Worm (Caenorhabditis elegans): ENCODE data around the gene pitr-3.

Gene pitr-3

DNA sequence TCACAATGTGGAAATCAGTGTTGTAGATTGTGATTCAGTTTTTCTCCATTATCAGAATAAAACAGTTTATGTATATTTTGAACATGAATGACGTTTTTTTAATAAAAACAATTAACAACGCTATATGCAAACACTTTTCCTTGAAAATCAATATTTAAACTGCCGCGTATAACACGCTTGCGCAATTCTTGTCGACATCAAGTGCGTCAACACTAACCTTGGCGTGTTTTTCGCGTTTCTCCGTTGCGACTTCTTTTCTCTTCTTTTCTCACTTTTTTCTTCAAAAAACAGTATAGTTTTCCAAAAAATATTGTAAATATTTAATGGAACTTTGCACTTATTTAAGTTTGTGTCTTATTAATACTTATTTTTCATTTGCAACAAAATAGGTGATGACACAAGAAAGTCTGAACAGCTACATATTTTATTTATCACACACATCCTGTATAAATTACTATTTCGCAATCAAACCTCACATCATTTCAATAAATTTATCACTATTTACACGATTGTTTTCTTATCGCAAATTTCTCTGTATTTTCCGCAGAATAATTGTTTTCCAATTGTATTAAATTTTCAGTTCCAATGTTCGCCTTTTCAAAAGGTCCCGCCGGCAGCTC, 34.1 kb upstream of the pitr-3 start, which contains the start of gene spas-1 (continued):
- TF ChIP-seq sma-9 (GFP tag; optimal IDR thresholded peaks at IDR 0.05): peak; percentile 93
- no peak for TF ChIP-seq sma-9 (tag; optimal IDR thresholded peaks at IDR 0.05)
- peak; percentile 7 for TF ChIP-seq skn-1 (tag; optimal IDR thresholded peaks at IDR 0.05)
- peak; percentile 57 for TF ChIP-seq fos-1 (tag; optimal IDR thresholded peaks at IDR 0.05)
- TF ChIP-seq unc-39 (tag; optimal IDR thresholded peaks at IDR 0.05): no peak
- TF ChIP-seq nhr-23 (tag; optimal IDR thresholded peaks at IDR 0.05): no peak
- TF ChIP-seq aly-2 (tag; optimal IDR thresholded peaks at IDR 0.05): no peak
- no peak for TF ChIP-seq nhr-10 (tag; optimal IDR thresholded peaks at IDR 0.05)
- TF ChIP-seq ztf-4 (tag; optimal IDR thresholded peaks at IDR 0.05): peak; percentile 78
- no peak for TF ChIP-seq nhr-12 (tag; optimal IDR thresholded peaks at IDR 0.05)
- TF ChIP-seq unc-62 (GFP tag; optimal IDR thresholded peaks at IDR 0.05): peak; percentile 12
- TF ChIP-seq alr-1 (tag; optimal IDR thresholded peaks at IDR 0.05): no peak
- no peak for TF ChIP-seq ztf-11 (tag; optimal IDR thresholded peaks at IDR 0.05)
- TF ChIP-seq sem-4 (tag; optimal IDR thresholded peaks at IDR 0.05): peak; percentile 75

DNA sequence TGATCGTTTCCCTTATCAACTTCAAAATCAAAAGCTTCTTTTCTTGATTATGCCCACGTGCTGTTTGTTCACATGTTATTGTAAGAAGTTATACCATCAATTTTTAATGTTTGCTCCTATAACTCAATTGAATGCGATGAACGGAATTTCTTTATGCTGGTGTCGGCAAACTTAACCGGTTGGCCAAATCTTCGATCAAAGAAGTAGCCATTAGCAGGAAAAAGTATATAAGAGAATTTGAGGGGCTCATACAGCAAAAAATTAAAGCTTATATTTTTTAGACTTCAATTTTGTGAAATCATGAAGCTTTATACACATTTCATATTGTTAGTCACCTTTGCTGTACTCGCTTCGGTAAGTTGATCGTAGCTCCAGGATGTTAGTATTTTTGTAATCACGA, 32.6 kb upstream of the pitr-3 start, which contains the start of gene pqn-16:
Gene pqn-16, plus strand, starts transcription at position 301 of the 400 bp plus-strand sequence.
- no peak for TF ChIP-seq blmp-1 (tag; optimal IDR thresholded peaks at IDR 0.05; ENCODE audit: insufficient read depth)
- TF ChIP-seq nhr-21 (tag; optimal IDR thresholded peaks at IDR 0.05): no peak

DNA sequence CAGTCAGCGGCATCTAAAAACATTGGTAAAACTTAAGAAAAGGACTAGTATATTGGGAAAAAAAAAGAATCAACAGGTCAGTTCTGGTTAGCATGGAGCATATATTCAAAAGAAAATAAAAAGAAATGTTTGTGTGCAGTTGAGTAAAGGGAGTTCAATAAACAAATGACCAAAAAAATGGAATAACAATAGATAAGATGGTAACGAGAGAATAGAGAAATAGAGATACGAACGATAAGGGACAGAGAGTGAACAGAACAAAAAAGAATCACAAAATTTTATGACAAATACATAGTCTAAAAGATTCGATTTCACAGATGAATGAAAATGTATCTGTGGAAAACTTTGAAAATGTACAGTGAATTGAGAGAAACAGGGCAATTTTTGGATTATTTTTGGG, 31.8 kb upstream of the pitr-3 start, which contains the start of gene gad-3:
Gene gad-3, minus strand, starts transcription at position 17 of the 400 bp plus-strand sequence.
- TF ChIP-seq mdl-1 (tag; optimal IDR thresholded peaks at IDR 0.05) (no peak), fos-1 (tag; optimal IDR thresholded peaks at IDR 0.05) (peak; percentile 44)

DNA sequence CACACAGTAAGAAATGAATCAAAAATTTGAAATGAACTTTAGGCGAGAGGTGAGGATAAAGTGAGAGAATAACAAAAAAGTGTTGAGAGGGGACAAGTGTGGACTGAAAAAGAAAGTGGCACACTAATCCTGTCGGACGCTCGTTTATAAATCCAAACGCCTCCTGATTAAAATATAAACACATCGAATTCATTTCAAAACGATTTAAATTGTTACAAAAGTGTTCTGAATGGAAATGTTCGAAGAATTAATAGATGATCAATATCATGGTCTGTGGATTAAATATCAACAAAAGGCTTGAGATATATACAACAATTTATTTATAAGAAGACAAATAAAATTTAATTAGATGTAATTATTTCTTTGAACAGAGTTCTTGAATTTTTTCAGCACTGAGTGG, 26.9 kb upstream of the pitr-3 start, which contains the start of gene B0222.11:
Gene B0222.11, minus strand, starts transcription at position 101 of the 400 bp plus-strand sequence.
- TF ChIP-seq nhr-129 (tag; optimal IDR thresholded peaks at IDR 0.05) (no peak), mab-5 (tag; optimal IDR thresholded peaks at IDR 0.05) (no peak), egl-27 (tag; optimal IDR thresholded peaks at IDR 0.05) (no peak), fos-1 (tag; optimal IDR thresholded peaks at IDR 0.05) (no peak), F13H6.1 (tag; optimal IDR thresholded peaks at IDR 0.05) (no peak), nhr-21 (tag; optimal IDR thresholded peaks at IDR 0.05) (no peak), lin-39 (tag; optimal IDR thresholded peaks at IDR 0.05) (no peak), nhr-23 (tag; optimal IDR thresholded peaks at IDR 0.05) (no peak), dmd-4 (tag; optimal IDR thresholded peaks at IDR 0.05) (no peak), lin-11 (tag; optimal IDR thresholded peaks at IDR 0.05) (no peak), mdl-1 (tag; optimal IDR thresholded peaks at IDR 0.05) (no peak), ztf-4 (tag; optimal IDR thresholded peaks at IDR 0.05) (no peak), nhr-25 (tag; optimal IDR thresholded peaks at IDR 0.05) (no peak)

DNA sequence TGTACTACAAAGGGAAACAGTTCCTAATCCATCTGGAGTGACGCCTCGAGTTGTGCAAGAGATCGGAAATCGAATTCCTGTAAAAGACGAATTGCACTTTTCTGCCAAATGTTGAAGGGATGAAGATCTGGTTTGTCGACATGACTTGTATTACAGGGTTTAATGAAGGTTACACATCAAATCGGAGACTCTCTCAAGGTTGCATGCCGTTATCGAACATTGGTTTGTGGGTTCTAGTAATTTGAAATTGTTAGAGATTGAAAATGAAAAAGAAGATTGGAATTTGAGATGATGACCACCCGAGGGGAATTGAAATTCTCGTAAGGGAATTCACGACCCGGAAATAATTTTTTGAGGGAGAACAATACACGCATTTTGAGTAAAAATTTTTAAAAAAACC, 25.1 kb upstream of the pitr-3 start:
- TF ChIP-seq F13H6.1 (tag; optimal IDR thresholded peaks at IDR 0.05) (no peak), peb-1 (tag; optimal IDR thresholded peaks at IDR 0.05) (no peak), ama-1 (optimal IDR thresholded peaks at IDR 0.05) (no peak), nhr-77 (tag; optimal IDR thresholded peaks at IDR 0.05) (no peak), sem-4 (tag; optimal IDR thresholded peaks at IDR 0.05) (no peak), ceh-16 (tag; optimal IDR thresholded peaks at IDR 0.05) (peak; percentile 58), alr-1 (tag; optimal IDR thresholded peaks at IDR 0.05) (no peak), C34F6.9 (tag; optimal IDR thresholded peaks at IDR 0.05) (no peak), ztf-11 (tag; optimal IDR thresholded peaks at IDR 0.05) (no peak), blmp-1 (tag; optimal IDR thresholded peaks at IDR 0.05; ENCODE audit: insufficient read depth) (peak; percentile 37), lin-39 (tag; optimal IDR thresholded peaks at IDR 0.05) (no peak), snpc-4 (tag; optimal IDR thresholded peaks at IDR 0.05) (no peak), dmd-4 (tag; optimal IDR thresholded peaks at IDR 0.05) (no peak), R02D3.7 (tag; optimal IDR thresholded peaks at IDR 0.05) (no peak), crh-2 (tag; optimal IDR thresholded peaks at IDR 0.05) (peak; percentile 18), ZK546.5 (tag; optimal IDR thresholded peaks at IDR 0.05) (no peak), nhr-129 (tag; optimal IDR thresholded peaks at IDR 0.05) (peak; percentile 21), sma-9 (GFP tag; optimal IDR thresholded peaks at IDR 0.05) (peak; percentile 70), sma-9 (tag; optimal IDR thresholded peaks at IDR 0.05) (no peak), lsy-2 (tag; optimal IDR thresholded peaks at IDR 0.05) (no peak), unc-62 (GFP tag; optimal IDR thresholded peaks at IDR 0.05) (no peak), elt-1 (tag; optimal IDR thresholded peaks at IDR 0.05) (no peak), mdl-1 (tag; optimal IDR thresholded peaks at IDR 0.05) (no peak), lin-11 (tag; optimal IDR thresholded peaks at IDR 0.05) (no peak), ceh-82 (tag; optimal IDR thresholded peaks at IDR 0.05) (no peak), nhr-25 (tag; optimal IDR thresholded peaks at IDR 0.05) (peak; percentile 44), gmeb-1 (tag; optimal IDR thresholded peaks at IDR 0.05) (no peak), nhr-21 (tag; optimal IDR thresholded peaks at IDR 0.05) (no peak), ztf-4 (tag; optimal IDR thresholded peaks at IDR 0.05) (no peak), nhr-23 (tag; optimal IDR thresholded peaks at IDR 0.05) (no peak), Y55F3AM.14 (GFP tag; optimal IDR thresholded peaks at IDR 0.05) (no peak), mbf-1 (tag; optimal IDR thresholded peaks at IDR 0.05) (no peak), mab-5 (tag; optimal IDR thresholded peaks at IDR 0.05) (no peak), nhr-11 (tag; optimal IDR thresholded peaks at IDR 0.05) (no peak), unc-55 (GFP tag; optimal IDR thresholded peaks at IDR 0.05) (no peak), nhr-10 (tag; optimal IDR thresholded peaks at IDR 0.05) (no peak), skn-1 (tag; optimal IDR thresholded peaks at IDR 0.05) (no peak), fos-1 (tag; optimal IDR thresholded peaks at IDR 0.05) (no peak)

All from whole organism, L2 larva.